Fruit fly (Drosophila melanogaster): ENCODE measurements around the gene Abcd3.

Gene Abcd3

DNA sequence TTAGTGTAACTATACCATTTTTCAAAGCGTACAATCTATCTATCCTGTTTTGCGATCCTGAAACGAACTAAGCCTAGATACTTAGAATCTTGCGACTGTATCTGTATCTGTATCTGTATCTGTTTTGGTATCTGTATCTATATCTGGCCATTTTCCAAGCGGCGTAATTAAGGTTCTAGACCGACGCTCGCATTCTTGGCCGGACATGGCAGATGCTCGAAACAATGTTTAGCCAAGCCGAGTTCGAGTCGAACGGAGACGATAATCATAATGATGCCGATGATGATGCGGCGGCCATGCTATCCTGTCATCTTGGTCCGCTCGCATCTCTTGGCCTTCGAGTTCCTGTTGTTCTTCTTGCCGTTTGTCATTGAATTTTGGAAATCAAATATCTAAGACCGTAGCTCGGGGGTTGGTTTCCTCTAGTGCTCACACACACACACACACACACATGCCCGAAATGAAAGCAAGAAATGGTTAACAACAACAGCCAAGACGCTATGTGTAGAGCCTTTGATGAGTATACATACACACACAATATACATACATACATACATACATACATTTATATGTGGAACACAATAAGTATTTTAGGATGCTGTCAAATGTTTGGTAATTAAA is 21.5 kb downstream of the Abcd3 start:
- no peak for TF ChIP-seq CG4496 (GFP tag; IDR thresholded peaks at IDR 0.05)
- no peak for TF ChIP-seq CG14655 (GFP tag; optimal IDR thresholded peaks at IDR 0.05)
- no peak for TF ChIP-seq EcR (GFP tag; optimal IDR thresholded peaks at IDR 0.05)
- TF ChIP-seq CG12605 (GFP tag; IDR thresholded peaks at IDR 0.05), result no peak
- TF ChIP-seq CG8159 (tag; optimal IDR thresholded peaks at IDR 0.05), result no peak
- TF ChIP-seq Pif1B (GFP tag; optimal IDR thresholded peaks at IDR 0.05), result no peak
- no peak for TF ChIP-seq CG34367 (tag; optimal IDR thresholded peaks at IDR 0.05)

DNA sequence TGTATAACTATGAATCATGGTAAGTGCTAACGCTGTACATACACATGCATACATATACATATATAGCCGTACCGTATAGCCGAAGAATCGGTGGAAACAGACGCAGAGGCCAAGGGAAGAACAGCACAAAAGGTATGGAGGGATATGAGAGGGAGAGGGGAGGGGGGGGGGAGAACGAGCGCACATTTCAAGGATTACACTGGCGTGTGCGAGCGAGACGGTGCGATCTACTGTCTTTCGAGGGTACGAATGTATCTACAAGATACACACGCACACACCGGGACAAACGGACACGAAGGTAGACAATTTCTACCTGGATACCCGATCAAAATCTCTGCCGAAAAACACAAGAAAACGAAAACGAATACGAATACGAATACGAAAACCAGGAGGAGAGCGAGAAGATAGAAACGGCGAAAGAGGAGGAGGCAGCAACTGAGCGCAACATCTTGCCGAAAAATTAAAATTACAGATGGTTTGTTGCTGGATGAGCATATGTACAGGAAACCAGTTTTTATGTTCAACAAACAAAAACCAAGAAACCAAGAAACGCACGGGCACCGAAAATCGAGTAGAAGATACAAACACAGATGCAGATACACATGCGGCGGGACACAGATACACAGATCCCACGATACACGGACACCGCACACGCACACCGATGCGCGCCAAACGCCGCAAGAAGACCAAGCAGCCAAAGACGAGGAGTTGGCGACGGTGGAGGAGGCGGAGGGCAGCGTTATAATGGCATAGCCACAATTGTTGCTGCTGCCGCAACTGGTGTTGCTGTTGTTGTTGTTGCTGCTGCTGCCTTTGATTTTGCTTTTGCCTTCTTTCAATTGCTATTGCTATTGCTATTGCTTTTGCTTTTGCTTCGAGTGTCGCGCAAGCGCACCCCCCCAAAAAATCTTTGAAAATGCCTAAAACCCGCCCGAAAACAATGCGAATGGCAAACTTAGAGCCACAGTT is 23.4 kb downstream of the Abcd3 start:
- no peak for TF ChIP-seq CG14655 (GFP tag; optimal IDR thresholded peaks at IDR 0.05)
- TF ChIP-seq Ets98B (GFP tag; IDR thresholded peaks at IDR 0.05), result no peak
- no peak for TF ChIP-seq CG8301 (tag; optimal IDR thresholded peaks at IDR 0.05)
- peak; percentile 38; the same call in 1 of the 3 replicates for TF ChIP-seq CG4496 (GFP tag; IDR thresholded peaks at IDR 0.05)
- peak; percentile 43 for TF ChIP-seq CG13204 (GFP tag; optimal IDR thresholded peaks at IDR 0.05)
- TF ChIP-seq CG17806 (tag; optimal IDR thresholded peaks at IDR 0.05), result no peak

DNA sequence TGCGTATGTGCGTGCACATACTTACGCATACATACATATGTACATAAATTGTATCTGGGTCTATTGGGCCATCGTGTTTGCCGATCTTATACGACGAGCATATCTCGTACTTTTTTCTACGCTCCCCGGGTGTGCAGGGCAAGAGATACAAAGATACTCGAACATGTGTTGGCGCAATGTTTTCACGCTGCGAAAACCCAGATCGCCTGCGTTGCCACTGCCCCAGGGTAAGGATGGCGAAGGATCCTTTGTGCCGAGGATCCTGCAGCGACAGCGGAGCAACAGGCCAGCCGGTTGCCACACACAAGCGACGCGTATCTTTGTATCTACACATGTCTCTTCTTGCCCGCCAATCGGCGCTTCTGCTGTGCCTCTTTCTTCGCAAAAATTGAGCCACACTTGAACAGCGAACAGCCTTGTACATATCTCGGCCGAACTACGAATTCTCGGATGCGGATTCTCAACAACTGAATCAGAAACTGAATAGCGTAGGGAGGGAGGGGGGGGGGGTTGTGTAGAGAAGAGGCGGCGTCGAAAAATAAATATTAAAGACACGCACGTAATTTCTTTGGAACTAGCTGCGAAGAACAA is 24.6 kb downstream of the Abcd3 start:
- TF ChIP-seq CG17806 (tag; optimal IDR thresholded peaks at IDR 0.05) (no peak), CG4496 (GFP tag; IDR thresholded peaks at IDR 0.05) (no peak; the same call in 2 of the 3 replicates), fd96Ca (GFP tag; IDR thresholded peaks at IDR 0.05) (no peak), CG12605 (GFP tag; IDR thresholded peaks at IDR 0.05) (no peak), CG10348 (GFP tag; IDR thresholded peaks at IDR 0.05) (no peak), CG14655 (GFP tag; optimal IDR thresholded peaks at IDR 0.05) (no peak), Snoo (tag; optimal IDR thresholded peaks at IDR 0.05) (no peak), CG34367 (tag; optimal IDR thresholded peaks at IDR 0.05) (no peak), Pif1B (GFP tag; optimal IDR thresholded peaks at IDR 0.05) (no peak), CG13204 (GFP tag; optimal IDR thresholded peaks at IDR 0.05) (no peak), CG32121 (GFP tag; IDR thresholded peaks at IDR 0.05) (no peak), Ets98B (GFP tag; IDR thresholded peaks at IDR 0.05) (no peak), CG9948 (tag; optimal IDR thresholded peaks at IDR 0.05) (no peak), gl (tag; optimal IDR thresholded peaks at IDR 0.05) (no peak), EcR (GFP tag; optimal IDR thresholded peaks at IDR 0.05) (no peak), rn (GFP tag; IDR thresholded peaks at IDR 0.05) (no peak), D1 (tag; optimal IDR thresholded peaks at IDR 0.05) (no peak), Pif1A (GFP tag; optimal IDR thresholded peaks at IDR 0.05) (no peak), CG8301 (tag; optimal IDR thresholded peaks at IDR 0.05) (no peak)

DNA sequence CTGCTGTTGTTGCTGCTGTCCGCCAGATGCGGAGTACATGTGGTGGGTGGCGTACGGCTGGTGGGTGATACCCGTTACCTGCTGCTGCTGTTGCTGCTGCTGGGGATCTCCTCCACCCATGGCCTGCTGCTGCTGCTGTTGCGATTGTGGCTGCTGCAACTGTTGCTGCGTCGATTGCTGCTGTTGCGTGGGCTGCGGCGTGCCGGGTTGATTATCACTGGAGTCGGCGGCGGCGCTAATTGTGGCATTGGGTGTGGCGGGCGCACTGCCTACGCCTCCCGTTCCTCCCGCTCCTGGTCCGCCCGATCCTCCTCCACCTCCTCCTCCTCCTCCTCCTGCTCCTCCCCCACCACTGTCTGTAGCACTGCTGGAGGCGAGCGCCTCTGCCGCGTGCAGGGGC is 31.3 kb downstream of the Abcd3 start:
- TF ChIP-seq gl (tag; optimal IDR thresholded peaks at IDR 0.05), result no peak
- no peak for TF ChIP-seq CG9948 (tag; optimal IDR thresholded peaks at IDR 0.05)

DNA sequence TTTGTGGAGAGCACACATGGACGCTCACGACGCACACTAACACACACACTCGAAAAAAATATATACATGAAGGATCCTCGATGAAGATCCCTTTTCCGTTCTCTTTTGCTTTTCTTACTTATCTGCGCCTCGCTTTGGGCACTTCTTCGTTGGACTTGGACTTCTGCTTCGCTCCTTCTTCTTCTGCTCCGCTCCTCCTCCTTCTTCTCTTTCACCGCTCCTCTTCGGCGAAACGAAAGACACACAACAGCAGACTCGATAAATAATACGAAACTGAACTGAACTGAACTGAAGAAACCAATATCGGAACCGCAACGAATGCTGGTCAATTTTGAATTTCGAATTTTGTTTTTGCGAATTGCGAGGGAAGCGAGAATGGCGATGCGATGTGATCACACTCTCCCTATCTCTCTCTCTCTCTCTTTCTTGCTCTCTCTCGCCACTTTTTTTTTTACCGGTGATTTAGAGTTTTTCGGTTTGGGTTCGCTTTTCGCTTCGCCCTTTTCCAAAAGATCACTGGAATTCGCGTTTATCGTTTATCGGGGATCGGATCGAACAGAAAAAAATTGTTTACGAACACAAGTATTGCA is 32.3 kb downstream of the Abcd3 start:
- TF ChIP-seq CG8159 (tag; optimal IDR thresholded peaks at IDR 0.05) (no peak), EcR (GFP tag; optimal IDR thresholded peaks at IDR 0.05) (no peak), rn (GFP tag; IDR thresholded peaks at IDR 0.05) (no peak), D1 (tag; optimal IDR thresholded peaks at IDR 0.05) (no peak), CG17806 (tag; optimal IDR thresholded peaks at IDR 0.05) (no peak), CG4496 (GFP tag; IDR thresholded peaks at IDR 0.05) (no peak), CG34367 (tag; optimal IDR thresholded peaks at IDR 0.05) (no peak), Pif1A (GFP tag; optimal IDR thresholded peaks at IDR 0.05) (no peak), CG32121 (GFP tag; IDR thresholded peaks at IDR 0.05) (no peak), CG13204 (GFP tag; optimal IDR thresholded peaks at IDR 0.05) (no peak), Ets98B (GFP tag; IDR thresholded peaks at IDR 0.05) (no peak), CG10348 (GFP tag; IDR thresholded peaks at IDR 0.05) (no peak), CG14655 (GFP tag; optimal IDR thresholded peaks at IDR 0.05) (no peak), gl (tag; optimal IDR thresholded peaks at IDR 0.05) (no peak), CG15710 (tag; optimal IDR thresholded peaks at IDR 0.05) (no peak), CG12605 (GFP tag; IDR thresholded peaks at IDR 0.05) (no peak), CG8301 (tag; optimal IDR thresholded peaks at IDR 0.05) (no peak), CG9948 (tag; optimal IDR thresholded peaks at IDR 0.05) (no peak), Snoo (tag; optimal IDR thresholded peaks at IDR 0.05) (no peak)

DNA sequence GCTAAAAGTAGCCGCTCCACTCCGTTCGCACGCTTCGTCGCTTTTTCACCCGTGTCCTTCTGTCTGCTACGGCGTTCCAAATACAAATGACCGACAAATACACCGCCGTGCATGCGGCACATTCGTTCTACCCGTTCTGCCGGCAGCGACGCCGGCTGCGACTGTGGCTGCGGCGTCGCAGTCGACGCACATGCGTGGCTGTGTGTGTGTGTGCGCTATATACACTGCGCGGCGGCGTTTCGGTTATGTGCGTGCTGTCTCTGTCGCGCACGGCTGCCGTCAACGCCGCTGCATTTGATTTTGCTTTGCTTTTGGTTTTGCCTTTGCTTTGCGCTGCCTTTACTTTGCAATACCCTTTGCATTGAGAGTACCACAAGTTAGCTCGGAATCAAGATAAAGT is 32.9 kb downstream of the Abcd3 start, which contains the start of gene zld:
Gene zld, minus strand, starts transcription at position 92 of the 400 bp plus-strand sequence.
- no peak for TF ChIP-seq CG10348 (GFP tag; IDR thresholded peaks at IDR 0.05)
- peak; percentile 56; the same call in 2 of the 3 replicates for TF ChIP-seq CG4496 (GFP tag; IDR thresholded peaks at IDR 0.05)
- no peak for TF ChIP-seq CG32121 (GFP tag; IDR thresholded peaks at IDR 0.05)
- TF ChIP-seq CG8159 (tag; optimal IDR thresholded peaks at IDR 0.05), result no peak
- no peak for TF ChIP-seq Ets98B (GFP tag; IDR thresholded peaks at IDR 0.05)
- TF ChIP-seq CG14655 (GFP tag; optimal IDR thresholded peaks at IDR 0.05), result no peak
- peak; percentile 81 for TF ChIP-seq CG13204 (GFP tag; optimal IDR thresholded peaks at IDR 0.05)
- no peak for TF ChIP-seq Pif1A (GFP tag; optimal IDR thresholded peaks at IDR 0.05)

Data from whole organism, pupa.